Worm (Caenorhabditis elegans) whole organism, mixed stage, embryonic: ENCODE measurements around the gene Y56A3A.7.

Experiments used
- M03D4.4 ChIP-seq: sonication (generic microtip); optimal IDR thresholded peaks from 2 replicates; lab custom pipeline; 2017; ENCODE audit warnings: mild to moderate bottlenecking, missing genetic modification characterization, missing compliant biosample characterization
- ceh-39 ChIP-seq: fragments of 150-350 bp; optimal IDR thresholded peaks from 2 replicates; lab custom pipeline; 2014; ENCODE audit warnings: missing biosample characterization, missing genetic modification characterization
- ceh-43 ChIP-seq: fragments of 200-800 bp; sonication (Bioruptor generic); optimal IDR thresholded peaks from 2 replicates; lab custom pipeline; 2018; ENCODE audit warnings: mild to moderate bottlenecking, missing genetic modification characterization, moderate library complexity, missing compliant biosample characterization
- ceh-83 ChIP-seq: fragments of 200-800 bp; sonication (Bioruptor generic); optimal IDR thresholded peaks from 2 replicates; lab custom pipeline; 2018; ENCODE audit warnings: mild to moderate bottlenecking, missing genetic modification characterization, missing compliant biosample characterization
- ces-1 ChIP-seq: fragments of 150-350 bp; optimal IDR thresholded peaks from 2 replicates; lab custom pipeline; 2014; ENCODE audit warnings: missing biosample characterization, missing genetic modification reagents, missing genetic modification characterization
- cnd-1 ChIP-seq: fragments of 200-800 bp; sonication (Bioruptor generic); optimal IDR thresholded peaks from 2 replicates; lab custom pipeline; 2018; ENCODE audit warnings: mild to moderate bottlenecking, missing genetic modification characterization, missing compliant biosample characterization
- drap-1 ChIP-seq: fragments of 200-800 bp; sonication (Bioruptor generic); optimal IDR thresholded peaks from 3 replicates; lab custom pipeline; 2018; ENCODE audit warnings: mild to moderate bottlenecking, missing genetic modification characterization, missing compliant biosample characterization
- elt-1 ChIP-seq: sonication (generic microtip); optimal IDR thresholded peaks from 2 replicates; lab custom pipeline; 2017; ENCODE audit warnings: missing genetic modification characterization, mild to moderate bottlenecking, missing compliant biosample characterization, antibody characterized with exemption, moderate library complexity, borderline replicate concordance; ENCODE audit not compliant: insufficient read depth
- elt-3 ChIP-seq: fragments of 150-350 bp; optimal IDR thresholded peaks from 2 replicates; lab custom pipeline; 2014; ENCODE audit warnings: missing biosample characterization, missing genetic modification characterization
- flh-1 ChIP-seq: fragments of 200-800 bp; sonication (Bioruptor generic); optimal IDR thresholded peaks from 2 replicates; lab custom pipeline; 2018; ENCODE audit warnings: mild to moderate bottlenecking, missing genetic modification characterization, moderate library complexity, missing compliant biosample characterization
- ham-2 ChIP-seq: fragments of 200-800 bp; sonication (Bioruptor generic); optimal IDR thresholded peaks from 2 replicates; lab custom pipeline; 2018; ENCODE audit warnings: mild to moderate bottlenecking, missing genetic modification characterization, missing compliant biosample characterization
- hlh-1 ChIP-seq: fragments of 150-350 bp; optimal IDR thresholded peaks from 2 replicates; lab custom pipeline; 2014; ENCODE audit warnings: missing biosample characterization, missing genetic modification reagents, missing genetic modification characterization
- lin-13 ChIP-seq: fragments of 150-350 bp; optimal IDR thresholded peaks from 2 replicates; lab custom pipeline; 2014; ENCODE audit warnings: missing biosample characterization, missing genetic modification characterization
- lin-32 ChIP-seq: fragments of 200-800 bp; sonication (Bioruptor generic); optimal IDR thresholded peaks from 2 replicates; lab custom pipeline; 2018; ENCODE audit warnings: mild to moderate bottlenecking, missing genetic modification characterization, missing compliant biosample characterization
- lsy-2 ChIP-seq: fragments of 150-350 bp; optimal IDR thresholded peaks from 2 replicates; lab custom pipeline; 2014; ENCODE audit warnings: missing biosample characterization, missing genetic modification characterization
- mab-5 ChIP-seq: fragments of 150-350 bp; optimal IDR thresholded peaks from 2 replicates; lab custom pipeline; 2014; ENCODE audit warnings: missing biosample characterization, missing genetic modification characterization
- mls-2 ChIP-seq: sonication (generic microtip); optimal IDR thresholded peaks from 2 replicates; lab custom pipeline; 2016; ENCODE audit warnings: mild to moderate bottlenecking, missing genetic modification characterization, moderate library complexity, missing compliant biosample characterization
- nhr-12 ChIP-seq: fragments of 150-350 bp; optimal IDR thresholded peaks from 2 replicates; lab custom pipeline; 2014; ENCODE audit warnings: missing biosample characterization, missing genetic modification characterization
- nhr-2 ChIP-seq: fragments of 150-350 bp; optimal IDR thresholded peaks from 2 replicates; lab custom pipeline; 2014; ENCODE audit warnings: missing biosample characterization, missing genetic modification characterization
- nhr-237 ChIP-seq: fragments of 150-350 bp; optimal IDR thresholded peaks from 2 replicates; lab custom pipeline; 2014; ENCODE audit warnings: missing biosample characterization, missing genetic modification characterization
- nhr-28 ChIP-seq: fragments of 150-350 bp; optimal IDR thresholded peaks from 2 replicates; lab custom pipeline; 2014; ENCODE audit warnings: missing biosample characterization, missing genetic modification characterization
- nhr-76 ChIP-seq: sonication (generic microtip); optimal IDR thresholded peaks from 2 replicates; lab custom pipeline; 2017; ENCODE audit warnings: missing biosample characterization, missing genetic modification characterization
- pha-4 ChIP-seq: fragments of 150-350 bp; optimal IDR thresholded peaks from 2 replicates; lab custom pipeline; 2018; ENCODE audit warnings: missing biosample characterization, missing genetic modification reagents, missing genetic modification characterization
- sem-2 ChIP-seq: fragments of 200-800 bp; sonication (Bioruptor generic); optimal IDR thresholded peaks from 2 replicates; lab custom pipeline; 2018; ENCODE audit warnings: mild to moderate bottlenecking, missing genetic modification characterization, missing compliant biosample characterization
- sptf-1 ChIP-seq: sonication (generic microtip); optimal IDR thresholded peaks from 2 replicates; lab custom pipeline; 2017; ENCODE audit warnings: mild to moderate bottlenecking, missing genetic modification characterization, moderate library complexity, missing compliant biosample characterization
- tbx-8 ChIP-seq: fragments of 200-800 bp; sonication (Bioruptor generic); optimal IDR thresholded peaks from 2 replicates; lab custom pipeline; 2018; ENCODE audit warnings: mild to moderate bottlenecking, missing genetic modification characterization, moderate library complexity, missing compliant biosample characterization
- unc-120 ChIP-seq: sonication (generic microtip); optimal IDR thresholded peaks from 2 replicates; lab custom pipeline; 2017; ENCODE audit warnings: missing genetic modification characterization, missing compliant biosample characterization; ENCODE audit not compliant: poor library complexity, severe bottlenecking
- unc-39 ChIP-seq: fragments of 150-350 bp; optimal IDR thresholded peaks from 2 replicates; lab custom pipeline; 2014; ENCODE audit warnings: missing biosample characterization, missing genetic modification characterization
- unc-62 ChIP-seq: fragments of 150-350 bp; optimal IDR thresholded peaks from 2 replicates; lab custom pipeline; 2014; ENCODE audit warnings: missing biosample characterization, missing genetic modification reagents, missing genetic modification characterization
- zip-8 ChIP-seq: fragments of 150-350 bp; optimal IDR thresholded peaks from 2 replicates; lab custom pipeline; 2014; ENCODE audit warnings: missing biosample characterization, missing genetic modification characterization

Gene Y56A3A.7

DNA sequence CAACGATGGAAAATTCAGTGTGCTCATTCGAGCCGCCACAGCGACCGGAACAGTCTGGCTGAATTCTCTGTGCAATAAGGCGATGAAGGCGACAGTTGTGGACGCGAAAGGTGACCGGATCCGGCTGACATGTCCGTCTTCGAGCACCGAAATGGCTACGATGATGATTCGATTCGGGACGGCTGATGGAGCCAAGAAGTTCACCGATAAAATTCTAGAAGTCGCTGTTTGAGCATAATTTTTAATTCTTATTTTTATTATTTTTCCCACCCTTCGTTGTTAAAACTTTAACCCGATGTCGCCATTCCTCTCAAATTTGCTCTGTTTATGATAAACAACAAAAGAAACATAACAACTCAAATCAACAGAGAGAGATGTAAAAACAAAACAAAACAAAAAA is 29.3 kb downstream of the Y56A3A.7 start:
- TF ChIP-seq mls-2 (tag; lab: Kevin White, UChicago) = no peak
- no peak for TF ChIP-seq nhr-76 (tag; lab: Kevin White, UChicago)
- no peak for TF ChIP-seq sem-2 (GFP tag; lab: Kevin White, UChicago)
- no peak for TF ChIP-seq nhr-2 (tag; lab: Kevin White, UChicago)
- TF ChIP-seq ceh-83 = no peak
- no peak for TF ChIP-seq nhr-237 (tag; lab: Kevin White, UChicago)
- no peak for TF ChIP-seq unc-120 (tag; lab: Kevin White, UChicago)
- TF ChIP-seq sptf-1 (tag; lab: Kevin White, UChicago) = no peak
- no peak for TF ChIP-seq lin-32 (GFP tag; lab: Kevin White, UChicago)
- no peak for TF ChIP-seq mab-5 (tag; lab: Kevin White, UChicago)
- no peak for TF ChIP-seq elt-3 (tag; lab: Kevin White, UChicago)
- no peak for TF ChIP-seq elt-1 (tag; lab: Kevin White, UChicago)
- TF ChIP-seq ceh-43 (GFP tag; lab: Kevin White, UChicago) = no peak
- TF ChIP-seq ceh-39 = no peak
- no peak for TF ChIP-seq drap-1
- no peak for TF ChIP-seq M03D4.4 (tag; lab: Kevin White, UChicago)

DNA sequence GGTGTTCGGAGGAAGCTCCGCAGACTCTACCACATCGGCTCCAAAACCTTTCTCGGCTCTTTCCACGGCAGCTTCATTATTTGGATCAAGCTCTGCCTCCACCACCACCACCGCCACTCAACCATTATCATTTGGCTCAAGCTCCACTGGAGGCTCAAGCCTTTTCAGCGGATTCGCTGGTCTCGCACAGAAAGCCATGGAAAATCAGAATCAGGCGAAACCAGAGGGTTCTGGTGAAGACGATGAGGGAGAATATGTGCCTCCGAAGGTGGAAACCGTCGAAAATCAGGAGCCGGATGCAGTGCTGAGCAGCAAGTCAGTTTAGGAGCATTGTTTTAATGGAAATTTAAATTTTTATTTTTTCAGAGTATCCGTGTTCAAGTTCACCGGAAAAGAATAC is 29.7 kb downstream of the Y56A3A.7 start:
- TF ChIP-seq nhr-2 (tag; lab: Kevin White, UChicago) = no peak
- TF ChIP-seq unc-39 (tag; lab: Kevin White, UChicago) = no peak
- no peak for TF ChIP-seq sptf-1 (tag; lab: Kevin White, UChicago)
- no peak for TF ChIP-seq lin-32 (GFP tag; lab: Kevin White, UChicago)
- TF ChIP-seq ceh-83 = no peak
- no peak for TF ChIP-seq mls-2 (tag; lab: Kevin White, UChicago)
- no peak for TF ChIP-seq unc-120 (tag; lab: Kevin White, UChicago)
- TF ChIP-seq pha-4 (tag; lab: Kevin White, UChicago) = no peak
- no peak for TF ChIP-seq cnd-1 (tag; lab: Kevin White, UChicago)
- TF ChIP-seq M03D4.4 (tag; lab: Kevin White, UChicago) = no peak
- TF ChIP-seq nhr-237 (tag; lab: Kevin White, UChicago) = no peak
- TF ChIP-seq lsy-2 (tag; lab: Kevin White, UChicago) = no peak
- TF ChIP-seq ces-1 (GFP tag; lab: Kevin White, UChicago) = no peak
- no peak for TF ChIP-seq ham-2 (GFP tag; lab: Kevin White, UChicago)
- no peak for TF ChIP-seq elt-1 (tag; lab: Kevin White, UChicago)
- TF ChIP-seq flh-1 (GFP tag; lab: Kevin White, UChicago) = no peak
- no peak for TF ChIP-seq nhr-76 (tag; lab: Kevin White, UChicago)
- TF ChIP-seq, all 35 proteins: peak for 0

ce11 chrIII:11916260-11916659 is 30.6 kb downstream of the Y56A3A.7 start:
- TF ChIP-seq unc-62 (GFP tag; lab: Kevin White, UChicago) (no peak), lin-32 (GFP tag; lab: Kevin White, UChicago) (no peak), zip-8 (tag; lab: Kevin White, UChicago) (no peak), drap-1 (no peak), hlh-1 (tag; lab: Kevin White, UChicago) (no peak), cnd-1 (tag; lab: Kevin White, UChicago) (no peak), lin-13 (tag; lab: Kevin White, UChicago) (no peak), M03D4.4 (tag; lab: Kevin White, UChicago) (no peak), nhr-12 (tag; lab: Kevin White, UChicago) (no peak), nhr-237 (tag; lab: Kevin White, UChicago) (no peak), nhr-28 (tag; lab: Kevin White, UChicago) (no peak), tbx-8 (GFP tag; lab: Kevin White, UChicago) (no peak), elt-3 (tag; lab: Kevin White, UChicago) (no peak), ces-1 (GFP tag; lab: Kevin White, UChicago) (no peak)

ce11 chrIII:11915666-11916065 is 31.2 kb downstream of the Y56A3A.7 start, which contains the start of the genes ndab-1 and npp-16:
TSS of gene ndab-1 (minus strand) at chrIII:11915712.
TSS of gene npp-16 (plus strand) at chrIII:11915928.
- no peak for TF ChIP-seq nhr-2 (tag; lab: Kevin White, UChicago)
- TF ChIP-seq M03D4.4 (tag; lab: Kevin White, UChicago) = peak; percentile 39
- no peak for TF ChIP-seq ceh-39
- TF ChIP-seq ces-1 (GFP tag; lab: Kevin White, UChicago) = peak; percentile 42
